Fruit fly (Drosophila melanogaster) whole organism, embryonic: ENCODE results near the gene Tip60.

Source experiments
- Atf-2 ChIP-seq: fragments of 200-800 bp; sonication (Bioruptor generic); optimal IDR thresholded peaks from 2 replicates; lab custom pipeline; 2016; ENCODE audit warnings: missing biosample characterization, missing genetic modification characterization
- BEAF-32 ChIP-seq: fragments of 200-800 bp; sonication (Bioruptor generic); optimal IDR thresholded peaks from 3 replicates; lab custom pipeline; 2017; ENCODE audit warnings: missing biosample characterization, missing genetic modification characterization, mild to moderate bottlenecking, moderate library complexity, missing genetic modification reagents
- BtbVII ChIP-seq: fragments of 200-800 bp; sonication (Bioruptor generic); optimal IDR thresholded peaks from 3 replicates; lab custom pipeline; 2017; ENCODE audit warnings: missing biosample characterization, mild to moderate bottlenecking, missing genetic modification characterization
- CG10147 ChIP-seq: fragments of 200-800 bp; sonication (Bioruptor generic); optimal IDR thresholded peaks from 2 replicates; lab custom pipeline; 2019; ENCODE audit warnings: missing biosample characterization, mild to moderate bottlenecking, missing genetic modification characterization, moderate library complexity
- CG14014 ChIP-seq: fragments of 200-800 bp; sonication (Bioruptor generic); IDR thresholded peaks from 2 replicates; pipeline ENCODE4 v1.3.6; 2022; ENCODE audit warnings: missing biosample characterization, missing genetic modification characterization
- CG17359 ChIP-seq: fragments of 200-800 bp; sonication (Bioruptor generic); optimal IDR thresholded peaks from 3 replicates; lab custom pipeline; 2018; ENCODE audit warnings: missing biosample characterization, mild to moderate bottlenecking, missing genetic modification characterization, moderate library complexity
- CG17385 ChIP-seq: fragments of 200-800 bp; sonication (Bioruptor generic); optimal IDR thresholded peaks from 3 replicates; lab custom pipeline; 2018; ENCODE audit warnings: missing biosample characterization, mild to moderate bottlenecking, missing genetic modification characterization
- CG18011 ChIP-seq: fragments of 200-800 bp; sonication (Bioruptor generic); optimal IDR thresholded peaks from 2 replicates; lab custom pipeline; 2017; ENCODE audit warnings: missing biosample characterization, missing genetic modification characterization, mild to moderate bottlenecking, moderate library complexity, missing genotype
- CG30403 ChIP-seq: fragments of 200-800 bp; sonication (Bioruptor generic); optimal IDR thresholded peaks from 3 replicates; lab custom pipeline; 2016; ENCODE audit warnings: missing biosample characterization, missing genetic modification characterization
- CG31441 ChIP-seq: fragments of 200-800 bp; sonication (Bioruptor generic); IDR thresholded peaks from 2 replicates; pipeline ENCODE4 v1.3.6; 2022; ENCODE audit warnings: missing biosample characterization, missing genetic modification characterization
- CG3726 ChIP-seq: fragments of 200-800 bp; sonication (Bioruptor generic); IDR thresholded peaks from 3 replicates; pipeline ENCODE4, ENCODE4 v1.3.6; 2022; ENCODE audit warnings: missing biosample characterization, missing genetic modification characterization
- CG3847 ChIP-seq: fragments of 200-800 bp; sonication (Bioruptor generic); IDR thresholded peaks from 2 replicates; pipeline ENCODE4 v1.3.6; 2022; ENCODE audit warnings: missing biosample characterization, missing genetic modification characterization
- CG4424 ChIP-seq: fragments of 200-800 bp; sonication (Bioruptor generic); optimal IDR thresholded peaks from 3 replicates; lab custom pipeline; 2016; ENCODE audit warnings: missing biosample characterization, missing genetic modification characterization
- CG7839 ChIP-seq: fragments of 200-800 bp; sonication (Bioruptor generic); optimal IDR thresholded peaks from 3 replicates; lab custom pipeline; 2018; ENCODE audit warnings: missing biosample characterization, mild to moderate bottlenecking, missing genetic modification characterization, moderate library complexity
- CG8281 ChIP-seq: fragments of 200-800 bp; sonication (Bioruptor generic); optimal IDR thresholded peaks from 2 replicates; lab custom pipeline; 2018; ENCODE audit warnings: missing biosample characterization, mild to moderate bottlenecking, missing genetic modification characterization, moderate library complexity
- CG9609 ChIP-seq: fragments of 200-800 bp; sonication (Bioruptor generic); optimal IDR thresholded peaks from 3 replicates; lab custom pipeline; 2016; ENCODE audit warnings: missing biosample characterization, missing genetic modification characterization
- CG9876 ChIP-seq: fragments of 200-800 bp; sonication (Bioruptor generic); optimal IDR thresholded peaks from 2 replicates; lab custom pipeline; 2016; ENCODE audit warnings: missing biosample characterization, missing genetic modification characterization
- CTCF ChIP-seq: fragments of 200-800 bp; sonication (Bioruptor generic); optimal IDR thresholded peaks from 2 replicates; lab custom pipeline; 2017; ENCODE audit warnings: missing biosample characterization, mild to moderate bottlenecking, missing genetic modification characterization, moderate library complexity
- D19A ChIP-seq: fragments of 200-800 bp; optimal IDR thresholded peaks from 3 replicates; lab custom pipeline; 2019; ENCODE audit warnings: missing biosample characterization, mild to moderate bottlenecking, missing genetic modification characterization, moderate library complexity
- Deaf1 ChIP-seq: fragments of 200-800 bp; optimal IDR thresholded peaks from 3 replicates; lab custom pipeline; 2019; ENCODE audit warnings: missing biosample characterization, mild to moderate bottlenecking, missing genetic modification characterization, moderate library complexity
- Dll ChIP-seq: fragments of 200-800 bp; sonication (Bioruptor generic); IDR thresholded peaks from 4 replicates; pipeline ENCODE4 v1.3.6; 2022; ENCODE audit warnings: missing biosample characterization, missing genetic modification characterization; ENCODE audit not compliant: partially characterized antibody
- HLH4C ChIP-seq: fragments of 200-800 bp; sonication (Bioruptor generic); IDR thresholded peaks from 3 replicates; pipeline ENCODE4 v1.3.6; 2022; ENCODE audit warnings: missing biosample characterization, missing genetic modification characterization; ENCODE audit not compliant: partially characterized antibody
- Oli ChIP-seq: fragments of 200-800 bp; sonication (Bioruptor generic); optimal IDR thresholded peaks from 2 replicates; lab custom pipeline; 2018; ENCODE audit warnings: missing biosample characterization, mild to moderate bottlenecking, missing genetic modification characterization, moderate library complexity
- Side ChIP-seq: fragments of 200-800 bp; sonication (Bioruptor generic); optimal IDR thresholded peaks from 2 replicates; lab custom pipeline; 2016; ENCODE audit warnings: missing biosample characterization, missing genetic modification characterization
- Stat92E ChIP-seq, 3 experiments: fragments of >200 bp in 2 of 3; fragments of 200-800 bp in 1 of 3; sonication (Bioruptor generic) in 1 of 3; optimal IDR thresholded peaks; 2 replicates each; lab custom pipeline; 2017 to 2019; ENCODE audit warnings: missing biosample characterization in 3 of 3, missing genetic modification characterization in 3 of 3, mild to moderate bottlenecking in 1 of 3, moderate library complexity in 1 of 3
- TFAM ChIP-seq: fragments of 200-800 bp; sonication (Bioruptor generic); optimal IDR thresholded peaks from 2 replicates; lab custom pipeline; 2017; ENCODE audit warnings: missing biosample characterization, missing genetic modification characterization, inconsistent platforms
- YL-1 ChIP-seq: fragments of 200-800 bp; sonication (Bioruptor generic); optimal IDR thresholded peaks from 3 replicates; lab custom pipeline; 2017; ENCODE audit warnings: missing biosample characterization, mild to moderate bottlenecking, missing genetic modification characterization
- abd-A ChIP-seq: fragments of 200-800 bp; sonication (Bioruptor generic); optimal IDR thresholded peaks from 3 replicates; lab custom pipeline; 2019; ENCODE audit warnings: missing biosample characterization, mild to moderate bottlenecking, missing genetic modification characterization, moderate library complexity
- bcd ChIP-seq: fragments of 200-800 bp; sonication (Bioruptor generic); optimal IDR thresholded peaks from 2 replicates; lab custom pipeline; 2017; ENCODE audit warnings: missing biosample characterization, mild to moderate bottlenecking, missing genetic modification characterization
- bigmax ChIP-seq: fragments of 200-800 bp; sonication (Bioruptor generic); optimal IDR thresholded peaks from 2 replicates; lab custom pipeline; 2018; ENCODE audit warnings: missing biosample characterization, mild to moderate bottlenecking, missing genetic modification characterization
- br ChIP-seq: fragments of >200 bp; optimal IDR thresholded peaks from 2 replicates; lab custom pipeline; 2017
- cad ChIP-seq: fragments of >200 bp; optimal IDR thresholded peaks from 2 replicates; lab custom pipeline; 2017; ENCODE audit warnings: missing biosample characterization, missing genetic modification characterization
- croc ChIP-seq: fragments of 200-800 bp; sonication (Bioruptor generic); conservative IDR thresholded peaks from 3 replicates; pipeline ENCODE4 v1.3.6; 2022; ENCODE audit warnings: missing biosample characterization, missing genetic modification characterization
- dan ChIP-seq: fragments of 200-800 bp; sonication (Bioruptor generic); IDR thresholded peaks from 2 replicates; pipeline ENCODE4 v1.3.6; 2022; ENCODE audit warnings: missing biosample characterization, missing genetic modification characterization
- en ChIP-seq: fragments of 200-800 bp; sonication (Bioruptor generic); optimal IDR thresholded peaks from 2 replicates; lab custom pipeline; 2016; ENCODE audit warnings: missing biosample characterization, missing genetic modification characterization
- fd96Cb ChIP-seq: fragments of 200-800 bp; sonication (Bioruptor generic); optimal IDR thresholded peaks from 2 replicates; lab custom pipeline; 2018; ENCODE audit warnings: missing biosample characterization, mild to moderate bottlenecking, missing genetic modification characterization, moderate library complexity
- gce ChIP-seq: fragments of 200-800 bp; sonication (Bioruptor generic); IDR thresholded peaks from 3 replicates; pipeline ENCODE4 v1.3.6; 2022; ENCODE audit warnings: missing biosample characterization, missing genetic modification characterization
- gsb ChIP-seq: fragments of 200-800 bp; sonication (Bioruptor generic); IDR thresholded peaks from 2 replicates; pipeline ENCODE4 v1.3.6; 2022; ENCODE audit warnings: missing biosample characterization, missing genetic modification characterization
- gsb-n ChIP-seq: fragments of 200-800 bp; sonication (Bioruptor generic); optimal IDR thresholded peaks from 3 replicates; lab custom pipeline; 2018; ENCODE audit warnings: missing biosample characterization, mild to moderate bottlenecking, missing genetic modification characterization
- jing ChIP-seq: fragments of 200-800 bp; sonication (Bioruptor generic); optimal IDR thresholded peaks from 2 replicates; lab custom pipeline; 2018; ENCODE audit warnings: missing biosample characterization, mild to moderate bottlenecking, missing genetic modification characterization
- lola ChIP-seq, 3 experiments: fragments of >200 bp in 2 of 3; fragments of 200-800 bp in 1 of 3; sonication (Bioruptor generic) in 1 of 3; optimal IDR thresholded peaks; 2 replicates each; lab custom pipeline; 2017 to 2019; ENCODE audit warnings: missing biosample characterization in 3 of 3, missing genetic modification characterization in 3 of 3, mild to moderate bottlenecking in 1 of 3, moderate library complexity in 1 of 3
- luna ChIP-seq: fragments of 200-800 bp; sonication (Bioruptor generic); optimal IDR thresholded peaks from 2 replicates; lab custom pipeline; 2016; ENCODE audit warnings: missing biosample characterization, missing genetic modification characterization
- peb ChIP-seq: fragments of 200-800 bp; sonication (Bioruptor generic); IDR thresholded peaks from 2 replicates; pipeline ENCODE4 v1.3.6; 2022; ENCODE audit warnings: missing biosample characterization, missing genetic modification characterization
- pfk ChIP-seq: fragments of 200-800 bp; sonication (Bioruptor generic); optimal IDR thresholded peaks from 2 replicates; lab custom pipeline; 2018; ENCODE audit warnings: missing biosample characterization, mild to moderate bottlenecking, missing genetic modification characterization, moderate library complexity
- pros ChIP-seq: fragments of 200-800 bp; sonication (Bioruptor generic); optimal IDR thresholded peaks from 3 replicates; lab custom pipeline; 2019; ENCODE audit warnings: missing biosample characterization, mild to moderate bottlenecking, missing genetic modification characterization, moderate library complexity
- pzg ChIP-seq: fragments of 200-800 bp; sonication (Bioruptor generic); optimal IDR thresholded peaks from 3 replicates; lab custom pipeline; 2018; ENCODE audit warnings: missing biosample characterization, mild to moderate bottlenecking, missing genetic modification characterization, moderate library complexity
- repo ChIP-seq: fragments of 200-800 bp; sonication (Bioruptor generic); optimal IDR thresholded peaks from 2 replicates; lab custom pipeline; 2016; ENCODE audit warnings: missing biosample characterization, missing genetic modification characterization
- run ChIP-seq: fragments of 200-800 bp; sonication (Bioruptor generic); optimal IDR thresholded peaks from 3 replicates; lab custom pipeline; 2018; ENCODE audit warnings: missing biosample characterization, mild to moderate bottlenecking, missing genetic modification characterization
- salm ChIP-seq: fragments of 200-800 bp; sonication (Bioruptor generic); optimal IDR thresholded peaks from 2 replicates; lab custom pipeline; 2018; ENCODE audit warnings: missing biosample characterization, mild to moderate bottlenecking, missing genetic modification characterization
- schlank ChIP-seq: fragments of 200-800 bp; sonication (Bioruptor generic); optimal IDR thresholded peaks from 2 replicates; lab custom pipeline; 2018; ENCODE audit warnings: missing biosample characterization, mild to moderate bottlenecking, missing genetic modification characterization
- tx ChIP-seq: fragments of 200-800 bp; sonication (Bioruptor generic); optimal IDR thresholded peaks from 2 replicates; lab custom pipeline; 2016; ENCODE audit warnings: missing biosample characterization, missing genetic modification characterization
- zf30C ChIP-seq: fragments of 200-800 bp; sonication (Bioruptor generic); optimal IDR thresholded peaks from 3 replicates; lab custom pipeline; 2018; ENCODE audit warnings: missing biosample characterization, mild to moderate bottlenecking, missing genetic modification characterization

Tip60 gene

dm6 chrX:4105830-4106233, 11.5 kb downstream of the Tip60 start, which contains the start of gene cib (continued):
- TF ChIP-seq schlank (no peak), Deaf1 (tag; lab: Kevin White, UChicago) (peak; percentile 37), YL-1 (GFP tag; lab: Kevin White, UChicago) (peak; percentile 49), gsb-n (tag; lab: Kevin White, UChicago) (peak; percentile 68), peb (GFP tag; lab: Robert Waterston, UW) (no peak), D19A (no peak), CG18011 (GFP tag; lab: Kevin White, UChicago) (no peak), br (lab: Kevin White, UChicago) (no peak), gsb (GFP tag; lab: Robert Waterston, UW) (no peak), cad (GFP tag; lab: Kevin White, UChicago) (no peak), Side (GFP tag; lab: Kevin White, UChicago) (peak; percentile 50), repo (GFP tag; lab: Kevin White, UChicago) (no peak), run (no peak), CG31441 (GFP tag; lab: Robert Waterston, UW) (peak; percentile 39; the same call in 1 of the 2 replicates), BEAF-32 (GFP tag; lab: Kevin White, UChicago) (peak; percentile 87), CTCF (GFP tag; lab: Kevin White, UChicago) (peak; percentile 81), luna (no peak), CG30403 (no peak), CG10147 (no peak), pzg (GFP tag; lab: Kevin White, UChicago) (peak; percentile 99), fd96Cb (tag; lab: Kevin White, UChicago) (no peak), Stat92E (GFP tag; optimal IDR thresholded peaks at IDR 0.05; lab: Kevin White, UChicago) (peak in 1 of 3 experiments; percentile 87), HLH4C (GFP tag; lab: Robert Waterston, UW) (peak; percentile 68), en (no peak), bcd (GFP tag; lab: Kevin White, UChicago) (peak; percentile 8), CG3847 (GFP tag; lab: Robert Waterston, UW) (peak; percentile 81), Atf-2 (GFP tag; lab: Kevin White, UChicago) (no peak), abd-A (no peak), bigmax (peak; percentile 23), croc (GFP tag; lab: Robert Waterston, UW) (no peak), BtbVII (GFP tag; lab: Kevin White, UChicago) (no peak), Oli (tag; lab: Kevin White, UChicago) (no peak), CG9876 (no peak), CG7839 (peak; percentile 26), jing (GFP tag; lab: Kevin White, UChicago) (no peak), TFAM (GFP tag; lab: Kevin White, UChicago) (no peak), CG3726 (GFP tag; lab: Robert Waterston, UW) (no peak), zf30C (GFP tag; lab: Kevin White, UChicago) (peak; percentile 20), dan (GFP tag; lab: Robert Waterston, UW) (no peak), CG17359 (tag; lab: Kevin White, UChicago) (peak; percentile 31), CG9609 (GFP tag; lab: Kevin White, UChicago) (peak; percentile 16), CG17385 (GFP tag; lab: Kevin White, UChicago) (peak; percentile 43), pros (GFP tag; lab: Kevin White, UChicago) (no peak), CG4424 (GFP tag; lab: Kevin White, UChicago) (no peak), salm (tag; lab: Kevin White, UChicago) (peak; percentile 25), gce (GFP tag; lab: Robert Waterston, UW) (peak; percentile 56; the same call in 1 of the 3 replicates), lola (GFP tag; optimal IDR thresholded peaks at IDR 0.05; lab: Kevin White, UChicago) (no peak), tx (GFP tag; lab: Kevin White, UChicago) (peak; percentile 28), CG14014 (peak; percentile 28; the same call in 1 of the 2 replicates), Dll (peak; percentile 78), pfk (GFP tag; lab: Kevin White, UChicago) (no peak), CG8281 (tag; lab: Kevin White, UChicago) (no peak)
